Worm (Caenorhabditis elegans) whole organism, L1 larva: Measurements from ENCODE around the gene srlf-36.

ENCODE experiments used
- C04F5.9 ChIP-seq: sonication (generic microtip); optimal IDR thresholded peaks from 2 replicates; lab custom pipeline; 2016; ENCODE audit warnings: missing genetic modification characterization, missing compliant biosample characterization
- C16A3.4 ChIP-seq: fragments of 150-350 bp; optimal IDR thresholded peaks from 2 replicates; lab custom pipeline; 2014; ENCODE audit warnings: missing biosample characterization, missing genetic modification characterization
- C34B4.2 ChIP-seq: sonication (generic microtip); optimal IDR thresholded peaks from 2 replicates; lab custom pipeline; 2017; ENCODE audit warnings: mild to moderate bottlenecking, missing genetic modification characterization, missing compliant biosample characterization
- Y116A8C.19 ChIP-seq: sonication (generic microtip); optimal IDR thresholded peaks from 2 replicates; lab custom pipeline; 2016; ENCODE audit warnings: missing compliant biosample characterization, missing genetic modification characterization, borderline replicate concordance
- blmp-1 ChIP-seq: fragments of 150-350 bp; optimal IDR thresholded peaks from 2 replicates; lab custom pipeline; 2014; ENCODE audit warnings: missing biosample characterization, missing genetic modification characterization
- ceh-8 ChIP-seq: fragments of 200-800 bp; sonication (Bioruptor generic); optimal IDR thresholded peaks from 2 replicates; lab custom pipeline; 2018; ENCODE audit warnings: mild to moderate bottlenecking, missing genetic modification characterization, moderate library complexity, missing compliant biosample characterization
- ceh-82 ChIP-seq, 3 experiments: fragments of 150-350 bp in 1 of 3; sonication (generic microtip) in 2 of 3; optimal IDR thresholded peaks; 2 replicates each; lab custom pipeline; 2014 to 2017; ENCODE audit warnings: missing biosample characterization in 3 of 3, missing genetic modification characterization in 3 of 3
- ceh-90 ChIP-seq: sonication (generic microtip); optimal IDR thresholded peaks from 2 replicates; lab custom pipeline; 2016; ENCODE audit warnings: missing genetic modification characterization, missing compliant biosample characterization
- dpl-1 ChIP-seq, 3 experiments: fragments of 150-350 bp in 2 of 3; sonication (generic microtip) in 1 of 3; optimal IDR thresholded peaks; 2 replicates each; lab custom pipeline; 2014 to 2017; ENCODE audit warnings: missing biosample characterization in 3 of 3, missing genetic modification characterization in 3 of 3, missing genetic modification reagents in 3 of 3
- egl-13 ChIP-seq: sonication (generic microtip); optimal IDR thresholded peaks from 2 replicates; lab custom pipeline; 2016; ENCODE audit warnings: missing genotype, missing genetic modification reagents, missing genetic modification characterization, missing compliant biosample characterization
- elt-2 ChIP-seq: sonication (generic microtip); optimal IDR thresholded peaks from 2 replicates; lab custom pipeline; 2016; ENCODE audit warnings: missing genetic modification characterization, mild to moderate bottlenecking, inconsistent platforms, missing compliant biosample characterization, missing genetic modification reagents
- elt-3 ChIP-seq, 6 experiments: fragments of 150-350 bp in 1 of 6; sonication (generic microtip); optimal IDR thresholded peaks; 2 replicates each; lab custom pipeline; 2017 to 2018; ENCODE audit warnings: missing biosample characterization in 6 of 6, missing genetic modification characterization in 6 of 6, inconsistent platforms in 1 of 6
- fkh-10 ChIP-seq: sonication (generic microtip); optimal IDR thresholded peaks from 2 replicates; lab custom pipeline; 2017; ENCODE audit warnings: missing biosample characterization, missing genetic modification reagents, missing genetic modification characterization
- fkh-4 ChIP-seq: sonication (generic microtip); optimal IDR thresholded peaks from 2 replicates; lab custom pipeline; 2016; ENCODE audit warnings: missing compliant biosample characterization, missing genetic modification characterization, borderline replicate concordance
- grh-1 ChIP-seq: fragments of 200-800 bp; sonication (Bioruptor generic); IDR thresholded peaks from 2 replicates; pipeline ENCODE4 v1.3.6; 2022; ENCODE audit warnings: missing genetic modification reagents, missing genetic modification characterization, missing compliant biosample characterization
- jun-1 ChIP-seq: fragments of 150-350 bp; optimal IDR thresholded peaks from 2 replicates; lab custom pipeline; 2014; ENCODE audit warnings: missing biosample characterization, missing genetic modification reagents, missing genetic modification characterization
- lin-14 ChIP-seq: fragments of 200-800 bp; sonication (Bioruptor generic); optimal IDR thresholded peaks from 2 replicates; lab custom pipeline; 2018; ENCODE audit warnings: mild to moderate bottlenecking, missing genetic modification characterization, moderate library complexity, missing compliant biosample characterization
- lin-15B ChIP-seq: fragments of 150-350 bp; sonication (generic microtip); optimal IDR thresholded peaks from 3 replicates; lab custom pipeline; 2014; ENCODE audit warnings: missing biosample characterization, missing genetic modification characterization
- lin-35 ChIP-seq, 2 experiments: fragments of 150-350 bp; optimal IDR thresholded peaks; 2 replicates each; lab custom pipeline; 2014; ENCODE audit warnings: missing biosample characterization in 2 of 2, missing genetic modification characterization in 2 of 2, missing genetic modification reagents in 2 of 2
- lin-39 ChIP-seq: fragments of 150-350 bp; optimal IDR thresholded peaks from 2 replicates; lab custom pipeline; 2014; ENCODE audit warnings: missing biosample characterization, missing genetic modification reagents, missing genetic modification characterization
- lsy-2 ChIP-seq, 2 experiments: fragments of 150-350 bp; optimal IDR thresholded peaks; 2 replicates each; lab custom pipeline; 2014; ENCODE audit warnings: missing biosample characterization in 2 of 2, missing genetic modification characterization in 2 of 2
- mab-9 ChIP-seq: fragments of 200-800 bp; sonication (Bioruptor generic); IDR thresholded peaks from 2 replicates; pipeline ENCODE4 v1.3.6; 2022; ENCODE audit warnings: missing genetic modification reagents, missing genetic modification characterization, missing compliant biosample characterization
- mdl-1 ChIP-seq, 2 experiments: fragments of 150-350 bp; optimal IDR thresholded peaks; 2 replicates each; lab custom pipeline; 2014 to 2017; ENCODE audit warnings: missing biosample characterization in 2 of 2, missing genetic modification characterization in 2 of 2, inconsistent platforms in 1 of 2
- nhr-19 ChIP-seq: fragments of 200-800 bp; sonication (Bioruptor generic); conservative IDR thresholded peaks from 2 replicates; pipeline ENCODE4 v1.3.6; 2022; ENCODE audit warnings: missing genetic modification characterization, missing compliant biosample characterization
- nhr-20 ChIP-seq: sonication (generic microtip); optimal IDR thresholded peaks from 2 replicates; lab custom pipeline; 2016; ENCODE audit warnings: mild to moderate bottlenecking, missing genetic modification characterization, missing compliant biosample characterization
- nhr-28 ChIP-seq: fragments of 150-350 bp; optimal IDR thresholded peaks from 2 replicates; lab custom pipeline; 2014; ENCODE audit warnings: missing biosample characterization, missing genetic modification characterization
- nhr-71 ChIP-seq: sonication (generic microtip); optimal IDR thresholded peaks from 2 replicates; lab custom pipeline; 2016; ENCODE audit warnings: mild to moderate bottlenecking, missing genetic modification characterization, moderate library complexity, missing compliant biosample characterization
- nhr-77 ChIP-seq: fragments of 150-350 bp; optimal IDR thresholded peaks from 2 replicates; lab custom pipeline; 2014; ENCODE audit warnings: missing biosample characterization, missing genetic modification characterization
- nhr-85 ChIP-seq: sonication (generic microtip); peaks from one replicate; lab custom pipeline; 2016; ENCODE audit warnings: missing genetic modification characterization, inconsistent platforms, missing compliant biosample characterization
- nhr-90 ChIP-seq: sonication (generic microtip); optimal IDR thresholded peaks from 2 replicates; lab custom pipeline; 2016; ENCODE audit warnings: mild to moderate bottlenecking, missing genetic modification characterization, missing compliant biosample characterization; ENCODE audit not compliant: poor library complexity
- pag-3 ChIP-seq: sonication (generic microtip); optimal IDR thresholded peaks from 2 replicates; lab custom pipeline; 2017; ENCODE audit warnings: missing genetic modification characterization, mild to moderate bottlenecking, missing compliant biosample characterization, antibody characterized with exemption, borderline replicate concordance; ENCODE audit not compliant: insufficient read depth
- pax-3 ChIP-seq: fragments of 200-800 bp; sonication (Bioruptor generic); optimal IDR thresholded peaks from 2 replicates; lab custom pipeline; 2018; ENCODE audit warnings: mild to moderate bottlenecking, missing genetic modification characterization, moderate library complexity, missing compliant biosample characterization
- rnt-1 ChIP-seq: sonication (generic microtip); optimal IDR thresholded peaks from 2 replicates; lab custom pipeline; 2016; ENCODE audit warnings: mild to moderate bottlenecking, missing genetic modification characterization, moderate library complexity, missing compliant biosample characterization
- skn-1 ChIP-seq: fragments of 150-350 bp; optimal IDR thresholded peaks from 2 replicates; lab custom pipeline; 2014; ENCODE audit warnings: missing biosample characterization, missing genetic modification characterization
- snpc-4 ChIP-seq: fragments of 150-350 bp; optimal IDR thresholded peaks from 2 replicates; lab custom pipeline; 2014; ENCODE audit warnings: missing biosample characterization, missing genetic modification characterization
- snu-23 ChIP-seq: sonication (generic microtip); optimal IDR thresholded peaks from 2 replicates; lab custom pipeline; 2016; ENCODE audit warnings: missing genetic modification characterization, missing compliant biosample characterization
- unc-130 ChIP-seq: fragments of 150-350 bp; optimal IDR thresholded peaks from 2 replicates; lab custom pipeline; 2017; ENCODE audit warnings: missing biosample characterization, missing genetic modification characterization, inconsistent platforms
- unc-62 ChIP-seq: fragments of 150-350 bp; optimal IDR thresholded peaks from 2 replicates; lab custom pipeline; 2014; ENCODE audit warnings: missing biosample characterization, missing genetic modification reagents, missing genetic modification characterization
- unc-86 ChIP-seq: sonication (generic microtip); optimal IDR thresholded peaks from 2 replicates; lab custom pipeline; 2016; ENCODE audit warnings: missing genetic modification characterization, missing compliant biosample characterization
- xbp-1 ChIP-seq: sonication (generic microtip); optimal IDR thresholded peaks from 2 replicates; lab custom pipeline; 2016; ENCODE audit warnings: missing genetic modification characterization, missing compliant biosample characterization
- ztf-4 ChIP-seq: fragments of 150-350 bp; optimal IDR thresholded peaks from 2 replicates; lab custom pipeline; 2014; ENCODE audit warnings: missing biosample characterization, missing genetic modification characterization

Gene srlf-36

ce11 chrV:635630-636029 is 26.1 kb upstream of the srlf-36 start:
- no peak for TF ChIP-seq ztf-4
- no peak for TF ChIP-seq dpl-1 (GFP tag; optimal IDR thresholded peaks at IDR 0.05; lab: Kevin White, UChicago)
- no peak for TF ChIP-seq pax-3 (tag; lab: Kevin White, UChicago)
- TF ChIP-seq lin-15B, result no peak
- TF ChIP-seq snpc-4, result peak; percentile 66
- TF ChIP-seq grh-1 (GFP tag; lab: Robert Waterston, UW), result no peak
- TF ChIP-seq pag-3 (tag; lab: Kevin White, UChicago), result no peak
- TF ChIP-seq egl-13 (tag; lab: Kevin White, UChicago), result no peak
- peak; percentile 95 for TF ChIP-seq lin-14
- peak; percentile 44 for TF ChIP-seq snu-23
- TF ChIP-seq ceh-8 (GFP tag; lab: Kevin White, UChicago), result no peak
- TF ChIP-seq elt-3 (tag; optimal IDR thresholded peaks at IDR 0.05; lab: Kevin White, UChicago), result peak in 1 of 6 experiments; percentile 8
- no peak for TF ChIP-seq ceh-82 (tag; optimal IDR thresholded peaks at IDR 0.05; lab: Kevin White, UChicago)
- peak in 1 of 2 experiments; percentile 10 for TF ChIP-seq lsy-2 (tag; optimal IDR thresholded peaks at IDR 0.05; lab: Kevin White, UChicago)
- no peak for TF ChIP-seq unc-62
- no peak for TF ChIP-seq fkh-10 (GFP tag; lab: Kevin White, UChicago)
- peak; percentile 20 for TF ChIP-seq unc-130 (tag; lab: Kevin White, UChicago)
- no peak for TF ChIP-seq nhr-28 (tag; lab: Kevin White, UChicago)
- peak; percentile 35 for TF ChIP-seq blmp-1
- TF ChIP-seq nhr-19 (GFP tag; lab: Robert Waterston, UW), result no peak
- TF ChIP-seq mdl-1 (tag; optimal IDR thresholded peaks at IDR 0.05; lab: Kevin White, UChicago), result peak in 1 of 2 experiments; percentile 47
- TF ChIP-seq C34B4.2 (tag; lab: Kevin White, UChicago), result no peak
- TF ChIP-seq C04F5.9, result no peak
- TF ChIP-seq nhr-90 (tag; lab: Kevin White, UChicago), result peak; percentile 0
- peak; percentile 33 for TF ChIP-seq nhr-20
- TF ChIP-seq nhr-71 (tag; lab: Kevin White, UChicago), result peak; percentile 27
- TF ChIP-seq lin-35 (GFP tag; optimal IDR thresholded peaks at IDR 0.05; lab: Kevin White, UChicago), result peak in 1 of 2 experiments; percentile 67
- no peak for TF ChIP-seq lin-39 (tag; lab: Kevin White, UChicago)
- TF ChIP-seq elt-2 (tag; lab: Kevin White, UChicago), result peak; percentile 29
- no peak for TF ChIP-seq Y116A8C.19
- TF ChIP-seq nhr-77, result no peak
- TF ChIP-seq unc-86, result no peak
- peak; percentile 27 for TF ChIP-seq C16A3.4 (tag; lab: Kevin White, UChicago)
- TF ChIP-seq skn-1, result no peak
- TF ChIP-seq nhr-85 (tag; lab: Kevin White, UChicago), result peak; percentile 80
- TF ChIP-seq mab-9 (GFP tag; lab: Robert Waterston, UW), result no peak

ce11 chrV:634855-635254 is 25.3 kb upstream of the srlf-36 start, which contains the start of gene F48G7.10:
TSS of gene F48G7.10 (minus strand) at chrV:634955.
- TF ChIP-seq jun-1 (tag; lab: Kevin White, UChicago), result no peak
- TF ChIP-seq Y116A8C.19, result no peak
- TF ChIP-seq ceh-8 (GFP tag; lab: Kevin White, UChicago), result no peak
- TF ChIP-seq nhr-85 (tag; lab: Kevin White, UChicago), result peak; percentile 58
- TF ChIP-seq nhr-90 (tag; lab: Kevin White, UChicago), result no peak
- TF ChIP-seq ceh-90 (tag; lab: Kevin White, UChicago), result no peak
- TF ChIP-seq rnt-1 (tag; lab: Kevin White, UChicago), result no peak
- no peak for TF ChIP-seq fkh-4
- no peak for TF ChIP-seq xbp-1 (tag; lab: Kevin White, UChicago)
